Worm (Caenorhabditis elegans): ENCODE measurements around the gene unc-51.

DNA sequence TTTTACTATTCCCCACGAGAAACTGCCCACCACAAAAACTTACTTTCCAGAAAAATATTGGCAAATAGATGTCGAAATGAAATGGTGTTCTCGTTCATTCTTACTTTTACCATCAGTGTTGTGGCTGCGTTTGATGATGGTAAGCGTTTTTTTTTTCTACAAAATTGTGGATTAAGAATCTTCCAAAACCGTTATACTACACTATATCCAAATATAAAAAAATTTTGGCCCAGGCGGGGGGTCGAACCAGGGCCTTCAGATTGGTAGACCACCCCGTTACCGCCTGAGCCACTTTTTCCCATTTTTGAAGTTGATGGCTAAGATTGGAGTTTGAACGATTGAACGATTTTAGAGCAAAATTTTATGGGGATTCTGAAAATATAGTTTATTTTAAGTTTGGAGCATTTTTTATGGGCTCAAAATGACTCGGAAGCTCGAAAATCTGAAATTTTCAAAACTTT lies 18.7 kb upstream of the unc-51 start, which contains the start of gene lgc-55:
- TF ChIP-seq flt-1 (GFP tag; IDR thresholded peaks at IDR 0.05) (no peak), ztf-23 (GFP tag; IDR thresholded peaks at IDR 0.05) (no peak), tab-1 (GFP tag; IDR thresholded peaks at IDR 0.05) (no peak), ref-1 (GFP tag; conservative IDR thresholded peaks at IDR 0.05) (no peak), T22C8.4 (GFP tag; IDR thresholded peaks at IDR 0.05) (no peak), klf-2 (GFP tag; conservative IDR thresholded peaks at IDR 0.05) (no peak), ztf-29 (GFP tag; IDR thresholded peaks at IDR 0.05) (no peak), med-1 (GFP tag; optimal IDR thresholded peaks at IDR 0.05; ENCODE audit: insufficient read depth) (no peak), cog-1 (tag; optimal IDR thresholded peaks at IDR 0.05) (no peak)

All from whole organism, midembryonic.